Fruit fly (Drosophila melanogaster) whole organism, embryonic: ENCODE results near the gene CG13891.

Experiments used
- Adf1 ChIP-seq: fragments of 200-800 bp; sonication (Bioruptor generic); IDR thresholded peaks from 2 replicates; pipeline ENCODE4 v1.3.6; 2022; ENCODE audit warnings: missing biosample characterization, missing genetic modification characterization
- Atf3 ChIP-seq: fragments of 200-800 bp; sonication (Bioruptor generic); optimal IDR thresholded peaks from 3 replicates; lab custom pipeline; 2016; ENCODE audit warnings: missing biosample characterization, missing genetic modification characterization
- CG11696 ChIP-seq: fragments of 200-800 bp; sonication (Bioruptor generic); IDR thresholded peaks from 2 replicates; pipeline ENCODE4 v1.3.6; 2022; ENCODE audit warnings: missing biosample characterization, missing genetic modification characterization
- CG11723 ChIP-seq: fragments of 200-800 bp; sonication (Bioruptor generic); optimal IDR thresholded peaks from 2 replicates; lab custom pipeline; 2017; ENCODE audit warnings: missing biosample characterization, mild to moderate bottlenecking, missing genetic modification characterization
- CG12769 ChIP-seq: fragments of 200-800 bp; sonication (Bioruptor generic); optimal IDR thresholded peaks from 2 replicates; lab custom pipeline; 2019; ENCODE audit warnings: missing biosample characterization, mild to moderate bottlenecking, missing genetic modification characterization, moderate library complexity
- CG13123 ChIP-seq: fragments of 200-800 bp; sonication (Bioruptor generic); optimal IDR thresholded peaks from 2 replicates; lab custom pipeline; 2016; ENCODE audit warnings: missing biosample characterization, missing genetic modification characterization
- CG13296 ChIP-seq: fragments of 200-800 bp; sonication (Bioruptor generic); optimal IDR thresholded peaks from 3 replicates; lab custom pipeline; 2018; ENCODE audit warnings: missing biosample characterization, mild to moderate bottlenecking, missing genetic modification characterization
- CG15011 ChIP-seq: fragments of 200-800 bp; sonication (Bioruptor generic); optimal IDR thresholded peaks from 3 replicates; lab custom pipeline; 2018; ENCODE audit warnings: missing biosample characterization, mild to moderate bottlenecking, missing genetic modification characterization
- CG15479 ChIP-seq: fragments of 200-800 bp; sonication (Bioruptor generic); optimal IDR thresholded peaks from 3 replicates; lab custom pipeline; 2019; ENCODE audit warnings: missing biosample characterization, mild to moderate bottlenecking, missing genetic modification characterization, moderate library complexity
- CG15696 ChIP-seq: fragments of 200-800 bp; sonication (Bioruptor generic); optimal IDR thresholded peaks from 2 replicates; lab custom pipeline; 2019; ENCODE audit warnings: missing biosample characterization, mild to moderate bottlenecking, missing genetic modification characterization, moderate library complexity
- CG16779 ChIP-seq: fragments of 200-800 bp; sonication (Bioruptor generic); IDR thresholded peaks from 2 replicates; pipeline ENCODE4 v1.3.6; 2022; ENCODE audit warnings: missing biosample characterization, missing genetic modification characterization
- CG16815 ChIP-seq: fragments of 200-800 bp; sonication (Bioruptor generic); optimal IDR thresholded peaks from 3 replicates; lab custom pipeline; 2017; ENCODE audit warnings: missing biosample characterization, mild to moderate bottlenecking, missing genetic modification characterization
- CG17385 ChIP-seq: fragments of 200-800 bp; sonication (Bioruptor generic); optimal IDR thresholded peaks from 3 replicates; lab custom pipeline; 2018; ENCODE audit warnings: missing biosample characterization, mild to moderate bottlenecking, missing genetic modification characterization
- CG1832 ChIP-seq: fragments of 200-800 bp; sonication (Bioruptor generic); optimal IDR thresholded peaks from 2 replicates; lab custom pipeline; 2017; ENCODE audit warnings: missing biosample characterization, mild to moderate bottlenecking, missing genetic modification characterization, inconsistent platforms
- CG2129 ChIP-seq: fragments of 200-800 bp; sonication (Bioruptor generic); IDR thresholded peaks from 2 replicates; pipeline ENCODE4 v1.3.6; 2022; ENCODE audit warnings: missing biosample characterization, missing genetic modification characterization; ENCODE audit not compliant: partially characterized antibody
- CG34376 ChIP-seq: fragments of 200-800 bp; sonication (Bioruptor generic); optimal IDR thresholded peaks from 2 replicates; lab custom pipeline; 2018; ENCODE audit warnings: missing biosample characterization, mild to moderate bottlenecking, missing genetic modification characterization
- CG4820 ChIP-seq: fragments of 200-800 bp; sonication (Bioruptor generic); optimal IDR thresholded peaks from 3 replicates; lab custom pipeline; 2016; ENCODE audit warnings: missing biosample characterization, missing genetic modification characterization
- CG5245 ChIP-seq: fragments of 200-800 bp; sonication (Bioruptor generic); optimal IDR thresholded peaks from 3 replicates; lab custom pipeline; 2016; ENCODE audit warnings: missing biosample characterization, missing genetic modification characterization
- CG6689 ChIP-seq: fragments of 200-800 bp; sonication (Bioruptor generic); IDR thresholded peaks from 2 replicates; pipeline ENCODE4 v1.3.6; 2022; ENCODE audit warnings: missing biosample characterization, missing genetic modification characterization
- CG8281 ChIP-seq: fragments of 200-800 bp; sonication (Bioruptor generic); optimal IDR thresholded peaks from 2 replicates; lab custom pipeline; 2018; ENCODE audit warnings: missing biosample characterization, mild to moderate bottlenecking, missing genetic modification characterization, moderate library complexity
- CG9727 ChIP-seq: fragments of 200-800 bp; sonication (Bioruptor generic); optimal IDR thresholded peaks from 3 replicates; lab custom pipeline; 2017; ENCODE audit warnings: missing biosample characterization, mild to moderate bottlenecking, missing genetic modification characterization
- CG9797 ChIP-seq: fragments of 200-800 bp; sonication (Bioruptor generic); optimal IDR thresholded peaks from 3 replicates; lab custom pipeline; 2018; ENCODE audit warnings: missing biosample characterization, mild to moderate bottlenecking, missing genetic modification characterization
- Chrac-16 ChIP-seq: fragments of 200-800 bp; sonication (Bioruptor generic); optimal IDR thresholded peaks from 3 replicates; lab custom pipeline; 2016; ENCODE audit warnings: missing biosample characterization, missing genetic modification characterization
- Fer1 ChIP-seq: fragments of 200-800 bp; sonication (Bioruptor generic); optimal IDR thresholded peaks from 2 replicates; lab custom pipeline; 2017; ENCODE audit warnings: missing biosample characterization, mild to moderate bottlenecking, missing genetic modification characterization
- H2.0 ChIP-seq: fragments of 200-800 bp; sonication (Bioruptor generic); IDR thresholded peaks from 2 replicates; pipeline ENCODE4 v1.3.6; 2022; ENCODE audit warnings: missing biosample characterization, missing genetic modification characterization
- Hey ChIP-seq: fragments of 200-800 bp; sonication (Bioruptor generic); optimal IDR thresholded peaks from 3 replicates; lab custom pipeline; 2018; ENCODE audit warnings: missing biosample characterization, mild to moderate bottlenecking, missing genetic modification characterization
- Hr39 ChIP-seq: fragments of >200 bp; optimal IDR thresholded peaks from 2 replicates; lab custom pipeline; 2017
- Hsf ChIP-seq: fragments of 200-800 bp; sonication (Bioruptor generic); optimal IDR thresholded peaks from 3 replicates; lab custom pipeline; 2016; ENCODE audit warnings: missing biosample characterization, missing genetic modification characterization
- NC2β ChIP-seq: fragments of 200-800 bp; sonication (Bioruptor generic); optimal IDR thresholded peaks from 2 replicates; lab custom pipeline; 2016; ENCODE audit warnings: missing biosample characterization, missing genetic modification characterization
- Six4 ChIP-seq: fragments of 200-800 bp; sonication (Bioruptor generic); optimal IDR thresholded peaks from 2 replicates; lab custom pipeline; 2016; ENCODE audit warnings: missing biosample characterization, missing genetic modification characterization
- Sry-δ ChIP-seq: fragments of 200-800 bp; sonication (Bioruptor generic); optimal IDR thresholded peaks from 2 replicates; lab custom pipeline; 2016; ENCODE audit warnings: missing biosample characterization, missing genetic modification characterization
- Xrp1 ChIP-seq: fragments of 200-800 bp; sonication (Bioruptor generic); IDR thresholded peaks from 2 replicates; pipeline ENCODE4 v1.3.6; 2022; ENCODE audit warnings: missing biosample characterization, missing genetic modification characterization
- bbx ChIP-seq: fragments of 200-800 bp; sonication (Bioruptor generic); IDR thresholded peaks from 2 replicates; pipeline ENCODE4 v1.3.6; 2022; ENCODE audit warnings: missing biosample characterization, missing genetic modification characterization; ENCODE audit not compliant: partially characterized antibody
- bigmax ChIP-seq: fragments of 200-800 bp; sonication (Bioruptor generic); optimal IDR thresholded peaks from 2 replicates; lab custom pipeline; 2018; ENCODE audit warnings: missing biosample characterization, mild to moderate bottlenecking, missing genetic modification characterization
- croc ChIP-seq: fragments of 200-800 bp; sonication (Bioruptor generic); conservative IDR thresholded peaks from 3 replicates; pipeline ENCODE4 v1.3.6; 2022; ENCODE audit warnings: missing biosample characterization, missing genetic modification characterization
- fd3F ChIP-seq: fragments of 200-800 bp; sonication (Bioruptor generic); optimal IDR thresholded peaks from 2 replicates; lab custom pipeline; 2018; ENCODE audit warnings: missing biosample characterization, mild to moderate bottlenecking, missing genetic modification characterization, moderate library complexity
- jing ChIP-seq: fragments of 200-800 bp; sonication (Bioruptor generic); optimal IDR thresholded peaks from 2 replicates; lab custom pipeline; 2018; ENCODE audit warnings: missing biosample characterization, mild to moderate bottlenecking, missing genetic modification characterization
- lab ChIP-seq: fragments of 200-800 bp; sonication (Bioruptor generic); optimal IDR thresholded peaks from 3 replicates; lab custom pipeline; 2017; ENCODE audit warnings: missing biosample characterization, missing genetic modification characterization, mild to moderate bottlenecking, moderate library complexity, missing genetic modification reagents
- lmd ChIP-seq: fragments of 200-800 bp; sonication (Bioruptor generic); IDR thresholded peaks from 2 replicates; pipeline ENCODE4 v1.3.6; 2022; ENCODE audit warnings: missing biosample characterization, missing genetic modification characterization
- lov ChIP-seq, 2 experiments: fragments of 200-800 bp in 1 of 2; fragments of >200 bp in 1 of 2; sonication (Bioruptor generic) in 1 of 2; IDR thresholded peaks in 1 of 2; optimal IDR thresholded peaks in 1 of 2; 2 replicates in 1 of 2; 3 replicates in 1 of 2; pipeline versions ENCODE4 v1.3.6 to Lab custom; 2017 to 2022; ENCODE audit warnings: missing biosample characterization in 1 of 2, missing genetic modification characterization in 1 of 2
- nau ChIP-seq: fragments of 200-800 bp; sonication (Bioruptor generic); optimal IDR thresholded peaks from 3 replicates; lab custom pipeline; 2017; ENCODE audit warnings: missing biosample characterization, mild to moderate bottlenecking, missing genetic modification characterization, missing genetic modification reagents
- org-1 ChIP-seq: fragments of 200-800 bp; sonication (Bioruptor generic); optimal IDR thresholded peaks from 2 replicates; lab custom pipeline; 2017; ENCODE audit warnings: missing biosample characterization, missing genetic modification characterization
- pfk ChIP-seq: fragments of 200-800 bp; sonication (Bioruptor generic); optimal IDR thresholded peaks from 2 replicates; lab custom pipeline; 2018; ENCODE audit warnings: missing biosample characterization, mild to moderate bottlenecking, missing genetic modification characterization, moderate library complexity
- schlank ChIP-seq: fragments of 200-800 bp; sonication (Bioruptor generic); optimal IDR thresholded peaks from 2 replicates; lab custom pipeline; 2018; ENCODE audit warnings: missing biosample characterization, mild to moderate bottlenecking, missing genetic modification characterization
- sisA ChIP-seq: fragments of 200-800 bp; sonication (Bioruptor generic); IDR thresholded peaks from 2 replicates; pipeline ENCODE4 v1.3.6; 2022; ENCODE audit warnings: missing biosample characterization, missing genetic modification characterization
- slou ChIP-seq: fragments of 200-800 bp; sonication (Bioruptor generic); optimal IDR thresholded peaks from 3 replicates; lab custom pipeline; 2016; ENCODE audit warnings: missing biosample characterization, missing genetic modification characterization
- tap ChIP-seq: fragments of 200-800 bp; optimal IDR thresholded peaks from 3 replicates; lab custom pipeline; 2019; ENCODE audit warnings: missing biosample characterization, mild to moderate bottlenecking, missing genetic modification characterization, moderate library complexity
- tin ChIP-seq: fragments of 200-800 bp; sonication (Bioruptor generic); optimal IDR thresholded peaks from 3 replicates; lab custom pipeline; 2016; ENCODE audit warnings: missing biosample characterization, missing genetic modification characterization
- unc-4 ChIP-seq: fragments of 200-800 bp; sonication (Bioruptor generic); IDR thresholded peaks from 2 replicates; pipeline ENCODE4 v1.3.6; 2022; ENCODE audit warnings: missing biosample characterization, missing genetic modification characterization; ENCODE audit not compliant: partially characterized antibody
- vnd ChIP-seq: fragments of 200-800 bp; sonication (Bioruptor generic); IDR thresholded peaks from 3 replicates; pipeline ENCODE4 v1.3.6; 2022; ENCODE audit warnings: missing biosample characterization, missing genetic modification characterization; ENCODE audit not compliant: partially characterized antibody
- zf30C ChIP-seq: fragments of 200-800 bp; sonication (Bioruptor generic); optimal IDR thresholded peaks from 3 replicates; lab custom pipeline; 2018; ENCODE audit warnings: missing biosample characterization, mild to moderate bottlenecking, missing genetic modification characterization

CG13891 gene

DNA sequence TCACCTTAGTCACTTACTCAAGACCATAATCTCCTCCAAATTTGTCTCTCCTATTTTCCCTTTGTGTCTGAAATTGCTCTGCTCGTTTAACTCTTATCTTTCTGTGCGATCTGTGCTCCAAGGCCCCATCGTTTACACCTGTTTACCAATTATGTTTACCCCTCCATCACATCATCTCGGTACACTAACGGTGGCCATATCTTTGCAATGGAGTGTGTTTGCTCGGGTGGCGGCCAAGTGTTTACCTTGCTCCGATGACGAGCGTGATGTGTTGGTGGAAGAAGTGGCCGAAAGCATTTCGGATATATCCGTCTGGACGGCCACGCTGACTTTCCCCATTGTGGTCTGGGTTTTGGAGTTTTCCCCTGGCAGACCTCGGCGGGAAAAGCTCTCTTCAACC lies 6.5 kb upstream of the CG13891 start (continued):
- TF ChIP-seq Hey (peak; percentile 81), unc-4 (GFP tag; lab: Robert Waterston, UW) (no peak), croc (no peak), tin (no peak), vnd (GFP tag; lab: Robert Waterston, UW) (no peak), CG16815 (no peak), CG9797 (GFP tag; lab: Kevin White, UChicago) (no peak), Atf3 (no peak), fd3F (GFP tag; lab: Kevin White, UChicago) (no peak), nau (GFP tag; lab: Kevin White, UChicago) (peak; percentile 75), CG34376 (peak; percentile 63), CG15479 (GFP tag; lab: Kevin White, UChicago) (no peak), CG11723 (GFP tag; lab: Kevin White, UChicago) (peak; percentile 57), Hsf (GFP tag; lab: Kevin White, UChicago) (no peak), CG1832 (no peak), Hr39 (no peak), H2.0 (no peak), slou (GFP tag; lab: Kevin White, UChicago) (no peak), schlank (tag; lab: Kevin White, UChicago) (peak; percentile 77), sisA (GFP tag; lab: Robert Waterston, UW) (no peak), zf30C (GFP tag; lab: Kevin White, UChicago) (no peak), CG11696 (GFP tag; lab: Robert Waterston, UW) (no peak), CG12769 (tag; lab: Kevin White, UChicago) (peak; percentile 83), Xrp1 (GFP tag; lab: Robert Waterston, UW) (peak; percentile 29; the same call in 1 of the 2 replicates), org-1 (GFP tag; lab: Kevin White, UChicago) (peak; percentile 55), CG13123 (peak; percentile 25), CG17385 (GFP tag; lab: Kevin White, UChicago) (peak; percentile 66), CG5245 (GFP tag; lab: Kevin White, UChicago) (no peak), CG15011 (GFP tag; lab: Kevin White, UChicago) (peak; percentile 55), CG15696 (tag; lab: Kevin White, UChicago) (peak; percentile 18), Sry-δ (GFP tag; lab: Kevin White, UChicago) (no peak), lab (GFP tag; lab: Kevin White, UChicago) (peak; percentile 87), bigmax (GFP tag; lab: Kevin White, UChicago) (peak; percentile 57), lmd (GFP tag; lab: Robert Waterston, UW) (0 out of 2 replicates have a peak, but pooled peaks have one; percentile 9), lov (optimal IDR thresholded peaks at IDR 0.05; lab: Kevin White, UChicago) (no peak), lov (GFP tag; IDR thresholded peaks at IDR 0.05; lab: Robert Waterston, UW) (peak; percentile 60; the same call in 1 of the 3 replicates), CG6689 (GFP tag; lab: Robert Waterston, UW) (peak; percentile 36; the same call in 1 of the 2 replicates), bbx (no peak), NC2β (GFP tag; lab: Kevin White, UChicago) (no peak), tap (peak; percentile 59), CG16779 (GFP tag; lab: Robert Waterston, UW) (no peak; the same call in 1 of the 2 replicates), Chrac-16 (GFP tag; lab: Kevin White, UChicago) (no peak), CG2129 (GFP tag; lab: Robert Waterston, UW) (no peak), Adf1 (GFP tag; lab: Robert Waterston, UW) (no peak), Six4 (peak; percentile 27), CG9727 (GFP tag; lab: Kevin White, UChicago) (no peak), Fer1 (GFP tag; lab: Kevin White, UChicago) (peak; percentile 88), CG8281 (peak; percentile 32), jing (GFP tag; lab: Kevin White, UChicago) (no peak), pfk (GFP tag; lab: Kevin White, UChicago) (peak; percentile 67), CG4820 (GFP tag; lab: Kevin White, UChicago) (no peak), CG13296 (GFP tag; lab: Kevin White, UChicago) (peak; percentile 86)
